Fruit fly (Drosophila melanogaster): ENCODE results near the gene CG32855.

dm6 chr3R:16046030-16046429 is 34.8 kb downstream of the CG32855 start, which contains the start of gene Jhbp5:
- TF ChIP-seq psq (optimal IDR thresholded peaks at IDR 0.05): no peak
- no peak for TF ChIP-seq usp (GFP tag; optimal IDR thresholded peaks at IDR 0.05)
- TF ChIP-seq Dll (optimal IDR thresholded peaks at IDR 0.05): no peak

Measured in whole organism.